Fruit fly (Drosophila melanogaster) whole organism, embryonic: Measurements from ENCODE around the gene Mondo.

ENCODE experiments used
- Atf3 ChIP-seq: fragments of 200-800 bp; sonication (Bioruptor generic); optimal IDR thresholded peaks from 3 replicates; lab custom pipeline; 2016; ENCODE audit warnings: missing biosample characterization, missing genetic modification characterization
- CG10147 ChIP-seq: fragments of 200-800 bp; sonication (Bioruptor generic); optimal IDR thresholded peaks from 2 replicates; lab custom pipeline; 2019; ENCODE audit warnings: missing biosample characterization, mild to moderate bottlenecking, missing genetic modification characterization, moderate library complexity
- CG11696 ChIP-seq: fragments of 200-800 bp; sonication (Bioruptor generic); IDR thresholded peaks from 2 replicates; pipeline ENCODE4 v1.3.6; 2022; ENCODE audit warnings: missing biosample characterization, missing genetic modification characterization
- CG12299 ChIP-seq: fragments of 200-800 bp; sonication (Bioruptor generic); optimal IDR thresholded peaks from 2 replicates; lab custom pipeline; 2018; ENCODE audit warnings: missing biosample characterization, mild to moderate bottlenecking, missing genetic modification characterization
- CG12391 ChIP-seq: fragments of 200-800 bp; sonication (Bioruptor generic); optimal IDR thresholded peaks from 3 replicates; lab custom pipeline; 2018; ENCODE audit warnings: missing biosample characterization, mild to moderate bottlenecking, missing genetic modification characterization, moderate library complexity
- CG13775 ChIP-seq: fragments of 200-800 bp; sonication (Bioruptor generic); optimal IDR thresholded peaks from 3 replicates; lab custom pipeline; 2017; ENCODE audit warnings: missing biosample characterization, mild to moderate bottlenecking, missing genetic modification characterization
- CG14667 ChIP-seq: fragments of 200-800 bp; sonication (Bioruptor generic); IDR thresholded peaks from 2 replicates; pipeline ENCODE4 v1.3.6; 2022; ENCODE audit warnings: missing biosample characterization, missing genetic modification characterization
- CG14710 ChIP-seq: fragments of 200-800 bp; sonication (Bioruptor generic); optimal IDR thresholded peaks from 3 replicates; lab custom pipeline; 2019; ENCODE audit warnings: missing biosample characterization, mild to moderate bottlenecking, missing genetic modification characterization, moderate library complexity
- CG15011 ChIP-seq: fragments of 200-800 bp; sonication (Bioruptor generic); optimal IDR thresholded peaks from 3 replicates; lab custom pipeline; 2018; ENCODE audit warnings: missing biosample characterization, mild to moderate bottlenecking, missing genetic modification characterization
- CG1529 ChIP-seq: fragments of 200-800 bp; sonication (Bioruptor generic); optimal IDR thresholded peaks from 3 replicates; lab custom pipeline; 2018; ENCODE audit warnings: missing biosample characterization, missing genetic modification characterization
- CG15601 ChIP-seq: fragments of 200-800 bp; sonication (Bioruptor generic); optimal IDR thresholded peaks from 3 replicates; lab custom pipeline; 2019; ENCODE audit warnings: missing biosample characterization, mild to moderate bottlenecking, missing genetic modification characterization, moderate library complexity
- CG17568 ChIP-seq: fragments of 200-800 bp; sonication (Bioruptor generic); optimal IDR thresholded peaks from 2 replicates; lab custom pipeline; 2018; ENCODE audit warnings: missing biosample characterization, mild to moderate bottlenecking, missing genetic modification characterization, moderate library complexity
- CG17802 ChIP-seq: fragments of 200-800 bp; sonication (Bioruptor generic); optimal IDR thresholded peaks from 2 replicates; lab custom pipeline; 2018; ENCODE audit warnings: missing biosample characterization, mild to moderate bottlenecking, missing genetic modification characterization, moderate library complexity
- CG17829 ChIP-seq: fragments of 200-800 bp; optimal IDR thresholded peaks from 2 replicates; lab custom pipeline; 2019; ENCODE audit warnings: missing biosample characterization, mild to moderate bottlenecking, missing genetic modification characterization, moderate library complexity
- CG1792 ChIP-seq: fragments of 200-800 bp; sonication (Bioruptor generic); optimal IDR thresholded peaks from 2 replicates; lab custom pipeline; 2016; ENCODE audit warnings: missing biosample characterization, missing genetic modification characterization
- CG34422 ChIP-seq: fragments of 200-800 bp; sonication (Bioruptor generic); IDR thresholded peaks from 3 replicates; pipeline ENCODE4 v1.3.6; 2022; ENCODE audit warnings: missing biosample characterization, missing genetic modification characterization
- CG43689 ChIP-seq: fragments of 200-800 bp; sonication (Bioruptor generic); IDR thresholded peaks from 2 replicates; pipeline ENCODE4 v1.3.6; 2022; ENCODE audit warnings: missing biosample characterization, missing genetic modification characterization
- CG6813 ChIP-seq: fragments of 200-800 bp; sonication (Bioruptor generic); optimal IDR thresholded peaks from 2 replicates; lab custom pipeline; 2017; ENCODE audit warnings: missing biosample characterization, missing genetic modification characterization, mild to moderate bottlenecking, moderate library complexity, missing genetic modification reagents
- CG7963 ChIP-seq: fragments of 200-800 bp; sonication (Bioruptor generic); IDR thresholded peaks from 3 replicates; pipeline ENCODE4 v1.3.6; 2022; ENCODE audit warnings: missing biosample characterization, missing genetic modification characterization; ENCODE audit not compliant: partially characterized antibody
- CrebB ChIP-seq: fragments of 200-800 bp; sonication (Bioruptor generic); optimal IDR thresholded peaks from 3 replicates; lab custom pipeline; 2018; ENCODE audit warnings: missing biosample characterization, mild to moderate bottlenecking, missing genetic modification characterization
- Ets97D ChIP-seq: fragments of 200-800 bp; sonication (Bioruptor generic); optimal IDR thresholded peaks from 3 replicates; lab custom pipeline; 2016; ENCODE audit warnings: missing biosample characterization, missing genetic modification characterization
- Hr39 ChIP-seq: fragments of >200 bp; optimal IDR thresholded peaks from 2 replicates; lab custom pipeline; 2017
- Mad ChIP-seq: fragments of 200-800 bp; sonication (Bioruptor generic); optimal IDR thresholded peaks from 2 replicates; lab custom pipeline; 2016; ENCODE audit warnings: missing biosample characterization, missing genetic modification characterization
- Nf-YA ChIP-seq: fragments of 200-800 bp; sonication (Bioruptor generic); IDR thresholded peaks from 2 replicates; pipeline ENCODE4 v1.3.6; 2022; ENCODE audit warnings: missing biosample characterization, missing genetic modification characterization
- Nf-YB ChIP-seq: fragments of 200-800 bp; sonication (Bioruptor generic); optimal IDR thresholded peaks from 3 replicates; lab custom pipeline; 2019; ENCODE audit warnings: missing biosample characterization, mild to moderate bottlenecking, missing genetic modification characterization, moderate library complexity
- Nf-YC ChIP-seq: fragments of 200-800 bp; optimal IDR thresholded peaks from 3 replicates; lab custom pipeline; 2019; ENCODE audit warnings: missing biosample characterization, mild to moderate bottlenecking, missing genetic modification characterization, moderate library complexity
- Rfx ChIP-seq: fragments of 200-800 bp; sonication (Bioruptor generic); IDR thresholded peaks from 2 replicates; pipeline ENCODE4 v1.3.6; 2022; ENCODE audit warnings: missing biosample characterization, missing genetic modification characterization
- Sry-δ ChIP-seq: fragments of 200-800 bp; sonication (Bioruptor generic); optimal IDR thresholded peaks from 2 replicates; lab custom pipeline; 2016; ENCODE audit warnings: missing biosample characterization, missing genetic modification characterization
- Tbp ChIP-seq: fragments of >200 bp; optimal IDR thresholded peaks from 2 replicates; lab custom pipeline; 2018; ENCODE audit warnings: missing biosample characterization, missing genetic modification characterization
- ab ChIP-seq: fragments of 200-800 bp; sonication (Bioruptor generic); optimal IDR thresholded peaks from 2 replicates; lab custom pipeline; 2016; ENCODE audit warnings: missing biosample characterization, missing genetic modification characterization
- bbx ChIP-seq: fragments of 200-800 bp; sonication (Bioruptor generic); IDR thresholded peaks from 2 replicates; pipeline ENCODE4 v1.3.6; 2022; ENCODE audit warnings: missing biosample characterization, missing genetic modification characterization; ENCODE audit not compliant: partially characterized antibody
- chm ChIP-seq: fragments of 200-800 bp; sonication (Bioruptor generic); IDR thresholded peaks from 2 replicates; pipeline ENCODE4 v1.3.6; 2022; ENCODE audit warnings: missing biosample characterization, missing genetic modification characterization
- ci ChIP-seq: fragments of 200-800 bp; sonication (Bioruptor generic); IDR thresholded peaks from 3 replicates; pipeline ENCODE4 v1.3.6; 2022; ENCODE audit warnings: missing biosample characterization, missing genetic modification characterization
- dmrt11E ChIP-seq: fragments of 200-800 bp; sonication (Bioruptor generic); optimal IDR thresholded peaks from 3 replicates; lab custom pipeline; 2018; ENCODE audit warnings: missing biosample characterization, mild to moderate bottlenecking, missing genetic modification characterization, moderate library complexity
- ewg ChIP-seq: fragments of 200-800 bp; sonication (Bioruptor generic); optimal IDR thresholded peaks from 3 replicates; lab custom pipeline; 2017; ENCODE audit warnings: mild to moderate bottlenecking, missing biosample characterization, missing genetic modification reagents, missing genetic modification characterization
- grau ChIP-seq: fragments of 200-800 bp; optimal IDR thresholded peaks from 3 replicates; lab custom pipeline; 2019; ENCODE audit warnings: missing biosample characterization, mild to moderate bottlenecking, missing genetic modification characterization, moderate library complexity
- h ChIP-seq: fragments of >200 bp; optimal IDR thresholded peaks from 2 replicates; lab custom pipeline; 2017
- jigr1 ChIP-seq: fragments of 200-800 bp; sonication (Bioruptor generic); IDR thresholded peaks from 3 replicates; pipeline ENCODE4 v1.3.6; 2022; ENCODE audit warnings: missing biosample characterization, missing genetic modification characterization
- lmd ChIP-seq: fragments of 200-800 bp; sonication (Bioruptor generic); IDR thresholded peaks from 2 replicates; pipeline ENCODE4 v1.3.6; 2022; ENCODE audit warnings: missing biosample characterization, missing genetic modification characterization
- nerfin-2 ChIP-seq: fragments of 200-800 bp; sonication (Bioruptor generic); IDR thresholded peaks from 2 replicates; pipeline ENCODE4 v1.3.6; 2022; ENCODE audit warnings: missing biosample characterization, missing genetic modification characterization; ENCODE audit not compliant: partially characterized antibody
- onecut ChIP-seq: fragments of 200-800 bp; sonication (Bioruptor generic); IDR thresholded peaks from 2 replicates; pipeline ENCODE4 v1.3.6; 2022; ENCODE audit warnings: missing biosample characterization, missing genetic modification characterization
- otp ChIP-seq: fragments of 200-800 bp; sonication (Bioruptor generic); IDR thresholded peaks from 3 replicates; pipeline ENCODE4, ENCODE4 v1.3.6; 2022; ENCODE audit warnings: missing biosample characterization, missing genetic modification characterization
- phol ChIP-seq: fragments of 200-800 bp; sonication (Bioruptor generic); optimal IDR thresholded peaks from 3 replicates; lab custom pipeline; 2018; ENCODE audit warnings: missing biosample characterization, mild to moderate bottlenecking, missing genetic modification characterization, moderate library complexity
- psq ChIP-seq: fragments of 200-800 bp; sonication (Bioruptor generic); optimal IDR thresholded peaks from 2 replicates; lab custom pipeline; 2017; ENCODE audit warnings: missing biosample characterization, missing genetic modification characterization
- ro ChIP-seq: fragments of 200-800 bp; sonication (Bioruptor generic); IDR thresholded peaks from 2 replicates; pipeline ENCODE4 v1.3.6; 2022; ENCODE audit warnings: missing biosample characterization, missing genetic modification characterization
- scrt ChIP-seq: fragments of 200-800 bp; sonication (Bioruptor generic); optimal IDR thresholded peaks from 2 replicates; lab custom pipeline; 2018; ENCODE audit warnings: missing biosample characterization, mild to moderate bottlenecking, missing genetic modification characterization, moderate library complexity
- seq ChIP-seq: fragments of 200-800 bp; sonication (Bioruptor generic); IDR thresholded peaks from 2 replicates; pipeline ENCODE4 v1.3.6; 2022; ENCODE audit warnings: missing biosample characterization, missing genetic modification characterization
- stwl ChIP-seq: fragments of 200-800 bp; sonication (Bioruptor generic); optimal IDR thresholded peaks from 3 replicates; lab custom pipeline; 2018; ENCODE audit warnings: missing biosample characterization, mild to moderate bottlenecking, missing genetic modification characterization, moderate library complexity
- tll ChIP-seq, 2 experiments: fragments of 200-800 bp in 1 of 2; fragments of >200 bp in 1 of 2; sonication (Bioruptor generic) in 1 of 2; optimal IDR thresholded peaks; 2 replicates each; lab custom pipeline; 2017 to 2019; ENCODE audit warnings: missing biosample characterization in 2 of 2, missing genetic modification characterization in 2 of 2, mild to moderate bottlenecking in 1 of 2, moderate library complexity in 1 of 2
- trem ChIP-seq: fragments of 200-800 bp; optimal IDR thresholded peaks from 3 replicates; lab custom pipeline; 2019; ENCODE audit warnings: missing biosample characterization, mild to moderate bottlenecking, missing genetic modification characterization, moderate library complexity
- zen2 ChIP-seq: fragments of 200-800 bp; sonication (Bioruptor generic); IDR thresholded peaks from 3 replicates; pipeline ENCODE4 v1.3.6; 2022; ENCODE audit warnings: missing biosample characterization, missing genetic modification characterization; ENCODE audit not compliant: partially characterized antibody

Mondo gene

DNA sequence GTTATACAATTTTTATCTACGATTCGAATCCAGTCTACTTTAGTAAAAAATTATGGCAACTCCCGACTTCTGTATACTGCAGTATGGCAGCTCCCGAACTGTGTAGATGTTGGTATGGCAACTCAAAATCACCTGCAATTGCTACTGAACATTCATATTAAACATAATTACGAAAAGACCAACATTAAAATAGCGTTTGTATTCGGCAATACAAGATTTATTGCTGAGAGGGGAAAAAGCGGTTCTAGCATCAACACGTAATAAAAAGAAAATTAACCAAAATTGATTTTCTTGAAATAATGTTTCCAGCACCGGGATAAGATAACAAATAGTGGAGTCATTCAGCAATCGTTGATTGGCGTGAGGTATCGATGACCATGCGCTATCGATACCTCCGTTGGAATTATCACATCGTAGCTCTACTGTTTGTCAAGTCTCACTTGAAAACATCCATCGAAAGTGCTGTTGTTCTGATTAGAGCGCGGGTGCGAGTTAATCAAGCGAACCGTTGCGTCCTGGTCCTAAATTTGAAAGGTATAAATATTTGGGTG lies 34.4 kb upstream of the Mondo start, which contains the start of gene Tsp39D (continued):
- TF ChIP-seq CG7963 (GFP tag; lab: Robert Waterston, UW): peak; percentile 92
- TF ChIP-seq zen2 (GFP tag; lab: Robert Waterston, UW): peak; percentile 64; the same call in 1 of the 3 replicates
- no peak for TF ChIP-seq ro (GFP tag; lab: Robert Waterston, UW)
- TF ChIP-seq Ets97D (GFP tag; lab: Kevin White, UChicago): peak; percentile 70
- TF ChIP-seq CG15601: peak; percentile 43
- no peak for TF ChIP-seq grau
- TF ChIP-seq tll (GFP tag; optimal IDR thresholded peaks at IDR 0.05; lab: Kevin White, UChicago): no peak
- no peak for TF ChIP-seq h
- TF ChIP-seq seq (GFP tag; lab: Robert Waterston, UW): no peak
- no peak for TF ChIP-seq CG14667 (GFP tag; lab: Robert Waterston, UW)
- TF ChIP-seq psq: no peak
- TF ChIP-seq CG1792 (GFP tag; lab: Kevin White, UChicago): no peak
- TF ChIP-seq CG15011: no peak
- TF ChIP-seq CG6813 (GFP tag; lab: Kevin White, UChicago): no peak
- peak; percentile 7 for TF ChIP-seq CG17802 (tag; lab: Kevin White, UChicago)
- TF ChIP-seq Hr39 (lab: Kevin White, UChicago): no peak
- TF ChIP-seq Mad: no peak
- TF ChIP-seq CG11696: no peak
- no peak for TF ChIP-seq ab (GFP tag; lab: Kevin White, UChicago)
- TF ChIP-seq ewg (GFP tag; lab: Kevin White, UChicago): no peak
- peak; percentile 85 for TF ChIP-seq nerfin-2 (GFP tag; lab: Robert Waterston, UW)
- TF ChIP-seq otp: no peak
- peak; percentile 87 for TF ChIP-seq bbx (GFP tag; lab: Robert Waterston, UW)
- TF ChIP-seq CG12299 (tag; lab: Kevin White, UChicago): no peak
- peak; percentile 60 for TF ChIP-seq trem (tag; lab: Kevin White, UChicago)
- TF ChIP-seq Nf-YC (tag; lab: Kevin White, UChicago): no peak
- no peak for TF ChIP-seq CG17568 (GFP tag; lab: Kevin White, UChicago)
- TF ChIP-seq CG10147 (GFP tag; lab: Kevin White, UChicago): no peak
- no peak for TF ChIP-seq Tbp (GFP tag; lab: Kevin White, UChicago)
- TF ChIP-seq ci (GFP tag; lab: Robert Waterston, UW): no peak
- TF ChIP-seq phol: peak; percentile 44
- TF ChIP-seq onecut (GFP tag; lab: Robert Waterston, UW): no peak
- TF ChIP-seq CG13775 (GFP tag; lab: Kevin White, UChicago): no peak
- TF ChIP-seq stwl (tag; lab: Kevin White, UChicago): peak; percentile 85
- no peak for TF ChIP-seq Nf-YA (GFP tag; lab: Robert Waterston, UW)
- no peak for TF ChIP-seq CG34422
- no peak for TF ChIP-seq CG12391 (tag; lab: Kevin White, UChicago)
- TF ChIP-seq CG17829: peak; percentile 31
- no peak for TF ChIP-seq dmrt11E
- no peak for TF ChIP-seq CG1529
- TF ChIP-seq Nf-YB (GFP tag; lab: Kevin White, UChicago): no peak
- no peak for TF ChIP-seq CrebB (tag; lab: Kevin White, UChicago)
- no peak for TF ChIP-seq chm
- TF ChIP-seq Atf3 (GFP tag; lab: Kevin White, UChicago): no peak
- no peak for TF ChIP-seq CG43689 (GFP tag; lab: Robert Waterston, UW)
- TF ChIP-seq jigr1 (GFP tag; lab: Robert Waterston, UW): no peak
- TF ChIP-seq lmd: no peak
- peak; percentile 88 for TF ChIP-seq Sry-δ
- TF ChIP-seq Rfx (GFP tag; lab: Robert Waterston, UW): no peak
- TF ChIP-seq CG14710 (tag; lab: Kevin White, UChicago): peak; percentile 73
- no peak for TF ChIP-seq scrt (GFP tag; lab: Kevin White, UChicago)
